Fruit fly (Drosophila melanogaster) whole organism, embryonic: Measurements from ENCODE around the gene CG12194.

Experiments used
- Abd-B ChIP-seq: fragments of 200-800 bp; sonication (Bioruptor generic); optimal IDR thresholded peaks from 2 replicates; lab custom pipeline; 2018; ENCODE audit warnings: missing biosample characterization, mild to moderate bottlenecking, missing genetic modification characterization, moderate library complexity
- Ada2b ChIP-seq: fragments of 200-800 bp; sonication (Bioruptor generic); IDR thresholded peaks from 2 replicates; pipeline ENCODE4 v1.3.6; 2022; ENCODE audit warnings: missing biosample characterization, missing genetic modification characterization
- Aef1 ChIP-seq: fragments of 200-800 bp; sonication (Bioruptor generic); IDR thresholded peaks from 3 replicates; pipeline ENCODE4 v1.3.6; 2022; ENCODE audit warnings: missing biosample characterization, missing genetic modification characterization
- Asciz ChIP-seq: fragments of 200-800 bp; sonication (Bioruptor generic); optimal IDR thresholded peaks from 2 replicates; lab custom pipeline; 2017; ENCODE audit warnings: missing biosample characterization, mild to moderate bottlenecking, missing genetic modification characterization, missing genetic modification reagents
- CG10209 ChIP-seq: fragments of 200-800 bp; sonication (Bioruptor generic); optimal IDR thresholded peaks from 3 replicates; lab custom pipeline; 2017; ENCODE audit warnings: missing biosample characterization, mild to moderate bottlenecking, missing genetic modification characterization, missing genetic modification reagents
- CG12659 ChIP-seq: fragments of 200-800 bp; sonication (Bioruptor generic); optimal IDR thresholded peaks from 3 replicates; lab custom pipeline; 2017; ENCODE audit warnings: mild to moderate bottlenecking, missing biosample characterization, missing genetic modification reagents, missing genetic modification characterization
- CG14710 ChIP-seq: fragments of 200-800 bp; sonication (Bioruptor generic); optimal IDR thresholded peaks from 3 replicates; lab custom pipeline; 2019; ENCODE audit warnings: missing biosample characterization, mild to moderate bottlenecking, missing genetic modification characterization, moderate library complexity
- CG1603 ChIP-seq: fragments of 200-800 bp; sonication (Bioruptor generic); optimal IDR thresholded peaks from 2 replicates; lab custom pipeline; 2019; ENCODE audit warnings: missing biosample characterization, mild to moderate bottlenecking, missing genetic modification characterization, moderate library complexity
- CG1832 ChIP-seq: fragments of 200-800 bp; sonication (Bioruptor generic); optimal IDR thresholded peaks from 2 replicates; lab custom pipeline; 2017; ENCODE audit warnings: missing biosample characterization, mild to moderate bottlenecking, missing genetic modification characterization, inconsistent platforms
- CG2129 ChIP-seq: fragments of 200-800 bp; sonication (Bioruptor generic); IDR thresholded peaks from 2 replicates; pipeline ENCODE4 v1.3.6; 2022; ENCODE audit warnings: missing biosample characterization, missing genetic modification characterization; ENCODE audit not compliant: partially characterized antibody
- CG2678 ChIP-seq: fragments of 200-800 bp; sonication (Bioruptor generic); optimal IDR thresholded peaks from 3 replicates; lab custom pipeline; 2019; ENCODE audit warnings: missing biosample characterization, mild to moderate bottlenecking, missing genetic modification characterization, moderate library complexity
- CG3065 ChIP-seq: fragments of 200-800 bp; sonication (Bioruptor generic); optimal IDR thresholded peaks from 2 replicates; lab custom pipeline; 2016; ENCODE audit warnings: missing biosample characterization, missing genetic modification characterization
- CG31224 ChIP-seq: fragments of 200-800 bp; sonication (Bioruptor generic); IDR thresholded peaks from 2 replicates; pipeline ENCODE4 v1.3.6; 2022; ENCODE audit warnings: missing biosample characterization, missing genetic modification characterization
- CG4360 ChIP-seq: fragments of 200-800 bp; sonication (Bioruptor generic); IDR thresholded peaks from 2 replicates; pipeline ENCODE4 v1.3.6; 2022; ENCODE audit warnings: missing biosample characterization, missing genetic modification characterization
- CG43689 ChIP-seq: fragments of 200-800 bp; sonication (Bioruptor generic); IDR thresholded peaks from 2 replicates; pipeline ENCODE4 v1.3.6; 2022; ENCODE audit warnings: missing biosample characterization, missing genetic modification characterization
- CG7271 ChIP-seq: fragments of 200-800 bp; sonication (Bioruptor generic); optimal IDR thresholded peaks from 2 replicates; lab custom pipeline; 2018; ENCODE audit warnings: missing biosample characterization, mild to moderate bottlenecking, missing genetic modification characterization, moderate library complexity
- CG7745 ChIP-seq: fragments of 200-800 bp; sonication (Bioruptor generic); optimal IDR thresholded peaks from 2 replicates; lab custom pipeline; 2018; ENCODE audit warnings: missing biosample characterization, mild to moderate bottlenecking, missing genetic modification characterization, moderate library complexity
- CG8281 ChIP-seq: fragments of 200-800 bp; sonication (Bioruptor generic); optimal IDR thresholded peaks from 2 replicates; lab custom pipeline; 2018; ENCODE audit warnings: missing biosample characterization, mild to moderate bottlenecking, missing genetic modification characterization, moderate library complexity
- CkIIα-i1 ChIP-seq: fragments of 200-800 bp; sonication (Bioruptor generic); IDR thresholded peaks from 2 replicates; pipeline ENCODE4 v1.3.6; 2022; ENCODE audit warnings: missing biosample characterization, missing genetic modification characterization
- D ChIP-seq, 2 experiments: fragments of 200-800 bp in 1 of 2; fragments of >200 bp in 1 of 2; sonication (Bioruptor generic) in 1 of 2; optimal IDR thresholded peaks; 2 replicates in 1 of 2; 3 replicates in 1 of 2; lab custom pipeline; 2017; ENCODE audit warnings: mild to moderate bottlenecking in 1 of 2, missing biosample characterization in 1 of 2, missing genetic modification characterization in 1 of 2, missing genetic modification reagents in 1 of 2
- HmgZ ChIP-seq: fragments of 200-800 bp; sonication (Bioruptor generic); optimal IDR thresholded peaks from 2 replicates; lab custom pipeline; 2018; ENCODE audit warnings: missing biosample characterization, mild to moderate bottlenecking, missing genetic modification characterization
- Neu2 ChIP-seq: fragments of 200-800 bp; sonication (Bioruptor generic); optimal IDR thresholded peaks from 3 replicates; lab custom pipeline; 2016; ENCODE audit warnings: missing biosample characterization, missing genetic modification characterization, borderline replicate concordance
- Oaz ChIP-seq: fragments of 200-800 bp; sonication (Bioruptor generic); IDR thresholded peaks from 2 replicates; pipeline ENCODE4 v1.3.6; 2022; ENCODE audit warnings: missing biosample characterization, missing genetic modification characterization
- PHDP ChIP-seq: fragments of 200-800 bp; sonication (Bioruptor generic); optimal IDR thresholded peaks from 3 replicates; lab custom pipeline; 2018; ENCODE audit warnings: missing biosample characterization, mild to moderate bottlenecking, missing genetic modification characterization, moderate library complexity
- Xbp1 ChIP-seq: fragments of 200-800 bp; sonication (Bioruptor generic); optimal IDR thresholded peaks from 3 replicates; lab custom pipeline; 2016; ENCODE audit warnings: missing biosample characterization, mild to moderate bottlenecking, missing genetic modification characterization
- ac ChIP-seq: fragments of 200-800 bp; sonication (Bioruptor generic); optimal IDR thresholded peaks from 3 replicates; lab custom pipeline; 2017; ENCODE audit warnings: missing biosample characterization, mild to moderate bottlenecking, missing genetic modification characterization
- bcd ChIP-seq: fragments of 200-800 bp; sonication (Bioruptor generic); optimal IDR thresholded peaks from 2 replicates; lab custom pipeline; 2017; ENCODE audit warnings: missing biosample characterization, mild to moderate bottlenecking, missing genetic modification characterization
- chif ChIP-seq, 2 experiments: fragments of 200-800 bp; sonication (Bioruptor generic); optimal IDR thresholded peaks; 3 replicates each; lab custom pipeline; 2016; ENCODE audit warnings: missing biosample characterization in 2 of 2, missing genetic modification characterization in 2 of 2
- chinmo ChIP-seq: fragments of 200-800 bp; sonication (Bioruptor generic); IDR thresholded peaks from 4 replicates; pipeline ENCODE4 v1.3.6; 2022; ENCODE audit warnings: missing biosample characterization, missing genetic modification characterization; ENCODE audit not compliant: partially characterized antibody
- cwo ChIP-seq: fragments of 200-800 bp; sonication (Bioruptor generic); optimal IDR thresholded peaks from 3 replicates; lab custom pipeline; 2017; ENCODE audit warnings: missing biosample characterization, missing genetic modification characterization, mild to moderate bottlenecking, moderate library complexity, missing genetic modification reagents
- en ChIP-seq: fragments of 200-800 bp; sonication (Bioruptor generic); optimal IDR thresholded peaks from 2 replicates; lab custom pipeline; 2016; ENCODE audit warnings: missing biosample characterization, missing genetic modification characterization
- gsb ChIP-seq: fragments of 200-800 bp; sonication (Bioruptor generic); IDR thresholded peaks from 2 replicates; pipeline ENCODE4 v1.3.6; 2022; ENCODE audit warnings: missing biosample characterization, missing genetic modification characterization
- ham ChIP-seq: fragments of 200-800 bp; sonication (Bioruptor generic); IDR thresholded peaks from 2 replicates; pipeline ENCODE4 v1.3.6; 2022; ENCODE audit warnings: missing biosample characterization, missing genetic modification characterization
- hb ChIP-seq: fragments of 200-800 bp; sonication (Bioruptor generic); IDR thresholded peaks from 3 replicates; pipeline ENCODE4 v1.3.6; 2022; ENCODE audit warnings: missing biosample characterization, missing genetic modification characterization; ENCODE audit not compliant: partially characterized antibody
- hth ChIP-seq: fragments of >200 bp; optimal IDR thresholded peaks from 2 replicates; lab custom pipeline; 2017; ENCODE audit warnings: inconsistent platforms
- lmd ChIP-seq: fragments of 200-800 bp; sonication (Bioruptor generic); IDR thresholded peaks from 2 replicates; pipeline ENCODE4 v1.3.6; 2022; ENCODE audit warnings: missing biosample characterization, missing genetic modification characterization
- nmo ChIP-seq: fragments of 200-800 bp; sonication (Bioruptor generic); optimal IDR thresholded peaks from 2 replicates; lab custom pipeline; 2018; ENCODE audit warnings: missing biosample characterization, mild to moderate bottlenecking, missing genetic modification characterization, moderate library complexity
- nom ChIP-seq: fragments of 200-800 bp; sonication (Bioruptor generic); optimal IDR thresholded peaks from 2 replicates; lab custom pipeline; 2017; ENCODE audit warnings: missing biosample characterization, missing genetic modification characterization, mild to moderate bottlenecking, moderate library complexity, missing genetic modification reagents
- otp ChIP-seq: fragments of 200-800 bp; sonication (Bioruptor generic); IDR thresholded peaks from 3 replicates; pipeline ENCODE4, ENCODE4 v1.3.6; 2022; ENCODE audit warnings: missing biosample characterization, missing genetic modification characterization
- pb ChIP-seq: fragments of 200-800 bp; sonication (Bioruptor generic); optimal IDR thresholded peaks from 3 replicates; lab custom pipeline; 2016; ENCODE audit warnings: missing biosample characterization, missing genetic modification characterization
- ro ChIP-seq: fragments of 200-800 bp; sonication (Bioruptor generic); IDR thresholded peaks from 2 replicates; pipeline ENCODE4 v1.3.6; 2022; ENCODE audit warnings: missing biosample characterization, missing genetic modification characterization
- run ChIP-seq: fragments of 200-800 bp; sonication (Bioruptor generic); optimal IDR thresholded peaks from 3 replicates; lab custom pipeline; 2018; ENCODE audit warnings: missing biosample characterization, mild to moderate bottlenecking, missing genetic modification characterization
- so ChIP-seq: fragments of 200-800 bp; sonication (Bioruptor generic); IDR thresholded peaks from 3 replicates; pipeline ENCODE4 v1.3.6; 2022; ENCODE audit warnings: missing biosample characterization, missing genetic modification characterization
- stwl ChIP-seq: fragments of 200-800 bp; sonication (Bioruptor generic); optimal IDR thresholded peaks from 3 replicates; lab custom pipeline; 2018; ENCODE audit warnings: missing biosample characterization, mild to moderate bottlenecking, missing genetic modification characterization, moderate library complexity
- tap ChIP-seq: fragments of 200-800 bp; optimal IDR thresholded peaks from 3 replicates; lab custom pipeline; 2019; ENCODE audit warnings: missing biosample characterization, mild to moderate bottlenecking, missing genetic modification characterization, moderate library complexity
- trh ChIP-seq: fragments of 200-800 bp; sonication (Bioruptor generic); optimal IDR thresholded peaks from 2 replicates; lab custom pipeline; 2016; ENCODE audit warnings: missing biosample characterization, missing genetic modification characterization
- vnd ChIP-seq: fragments of 200-800 bp; sonication (Bioruptor generic); IDR thresholded peaks from 3 replicates; pipeline ENCODE4 v1.3.6; 2022; ENCODE audit warnings: missing biosample characterization, missing genetic modification characterization; ENCODE audit not compliant: partially characterized antibody
- zen2 ChIP-seq: fragments of 200-800 bp; sonication (Bioruptor generic); IDR thresholded peaks from 3 replicates; pipeline ENCODE4 v1.3.6; 2022; ENCODE audit warnings: missing biosample characterization, missing genetic modification characterization; ENCODE audit not compliant: partially characterized antibody

CG12194 gene

DNA sequence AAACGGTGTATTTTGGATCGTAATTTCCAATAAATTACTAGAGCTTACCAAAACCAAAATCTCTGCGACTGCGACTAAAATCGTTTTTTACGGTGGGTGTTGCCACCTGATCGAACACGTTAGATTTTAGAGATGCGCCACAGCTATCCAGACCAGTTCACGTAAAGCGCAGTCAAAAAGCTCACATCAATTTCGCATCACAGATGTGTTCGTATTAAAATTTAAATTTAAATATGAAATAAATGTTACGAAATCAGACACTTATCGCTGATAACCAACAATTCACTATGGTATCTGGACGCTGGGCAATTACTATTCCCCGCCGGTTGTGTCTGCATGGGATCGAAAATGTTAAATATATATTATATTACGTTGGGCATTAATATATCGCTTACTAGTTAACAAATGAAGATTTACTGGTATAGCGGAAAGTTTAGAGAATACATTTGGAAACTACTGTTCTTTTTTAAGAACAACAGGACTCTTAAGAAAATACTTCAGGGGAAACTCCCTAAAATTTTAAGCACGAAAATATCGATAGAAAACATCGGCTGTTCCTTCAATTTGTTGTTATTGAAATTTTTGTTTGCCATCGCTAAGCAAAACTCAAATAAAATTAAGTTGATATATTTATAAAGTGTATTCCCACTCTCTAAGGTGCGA, 9.2 kb downstream of the CG12194 start, which contains the start of the genes mxt and CG11927 (continued):
- TF ChIP-seq Asciz (GFP tag; lab: Kevin White, UChicago) (no peak), gsb (no peak), CG2129 (GFP tag; lab: Robert Waterston, UW) (peak; percentile 74), chif (GFP tag; optimal IDR thresholded peaks at IDR 0.05; lab: Kevin White, UChicago) (peak; percentile 5 to 23), CG43689 (GFP tag; lab: Robert Waterston, UW) (no peak), CkIIα-i1 (no peak), HmgZ (tag; lab: Kevin White, UChicago) (peak; percentile 36), CG2678 (tag; lab: Kevin White, UChicago) (no peak), CG4360 (GFP tag; lab: Robert Waterston, UW) (no peak), CG7271 (tag; lab: Kevin White, UChicago) (no peak), Abd-B (no peak), chinmo (GFP tag; lab: Robert Waterston, UW) (0 out of 4 replicates have a peak, but pooled peaks have one; percentile 63), PHDP (no peak), CG8281 (tag; lab: Kevin White, UChicago) (no peak), Aef1 (GFP tag; lab: Robert Waterston, UW) (peak; percentile 20; the same call in 2 of the 3 replicates), otp (0 out of 3 replicates have a peak, but pooled peaks have one; percentile 15), zen2 (GFP tag; lab: Robert Waterston, UW) (peak; percentile 86), run (no peak), CG10209 (GFP tag; lab: Kevin White, UChicago) (no peak), CG1832 (GFP tag; lab: Kevin White, UChicago) (no peak), Neu2 (GFP tag; lab: Kevin White, UChicago) (no peak), stwl (tag; lab: Kevin White, UChicago) (no peak), CG1603 (no peak), CG3065 (no peak), cwo (GFP tag; lab: Kevin White, UChicago) (no peak), hb (GFP tag; lab: Robert Waterston, UW) (peak; percentile 75), hth (lab: Kevin White, UChicago) (no peak), lmd (GFP tag; lab: Robert Waterston, UW) (no peak), trh (GFP tag; lab: Kevin White, UChicago) (no peak), Xbp1 (GFP tag; lab: Kevin White, UChicago) (peak; percentile 66), en (GFP tag; lab: Kevin White, UChicago) (no peak), ac (GFP tag; lab: Kevin White, UChicago) (no peak), CG7745 (no peak), CG31224 (no peak), vnd (GFP tag; lab: Robert Waterston, UW) (peak; percentile 81), Ada2b (no peak), Oaz (GFP tag; lab: Robert Waterston, UW) (no peak), ham (GFP tag; lab: Robert Waterston, UW) (no peak), ro (GFP tag; lab: Robert Waterston, UW) (no peak), bcd (no peak), so (no peak), nom (GFP tag; lab: Kevin White, UChicago) (no peak), nmo (GFP tag; lab: Kevin White, UChicago) (peak; percentile 54), D (optimal IDR thresholded peaks at IDR 0.05; lab: Kevin White, UChicago) (no peak), D (GFP tag; optimal IDR thresholded peaks at IDR 0.05; lab: Kevin White, UChicago) (no peak), pb (no peak), CG12659 (peak; percentile 57), tap (tag; lab: Kevin White, UChicago) (no peak), CG14710 (tag; lab: Kevin White, UChicago) (peak; percentile 63)
